Worm (Caenorhabditis elegans) whole organism, early embryonic: ENCODE results near the gene emc-5.

Source experiments
- B0310.2 ChIP-seq: sonication (generic microtip); optimal IDR thresholded peaks from 2 replicates; lab custom pipeline; 2016; ENCODE audit warnings: mild to moderate bottlenecking, missing genetic modification characterization, missing compliant biosample characterization
- aly-1 ChIP-seq: sonication (generic microtip); optimal IDR thresholded peaks from 2 replicates; lab custom pipeline; 2016; ENCODE audit warnings: missing genetic modification characterization, missing compliant biosample characterization
- ama-1 ChIP-seq: fragments of 150-350 bp; optimal IDR thresholded peaks from 2 replicates; lab custom pipeline; 2014
- ceh-13 ChIP-seq: fragments of 200-800 bp; sonication (Bioruptor generic); optimal IDR thresholded peaks from 2 replicates; lab custom pipeline; 2018; ENCODE audit warnings: mild to moderate bottlenecking, missing genetic modification characterization, missing compliant biosample characterization
- ets-7 ChIP-seq: sonication (generic microtip); optimal IDR thresholded peaks from 2 replicates; lab custom pipeline; 2016; ENCODE audit warnings: missing genotype, missing genetic modification characterization, missing compliant biosample characterization
- flt-1 ChIP-seq: fragments of 200-800 bp; sonication (Bioruptor generic); IDR thresholded peaks from 2 replicates; pipeline ENCODE4 v1.3.6; 2022; ENCODE audit warnings: missing genetic modification characterization, missing compliant biosample characterization
- hmg-4 ChIP-seq: fragments of 200-800 bp; sonication (Bioruptor generic); optimal IDR thresholded peaks from 2 replicates; lab custom pipeline; 2018; ENCODE audit warnings: mild to moderate bottlenecking, missing genetic modification characterization, missing compliant biosample characterization
- hnd-1 ChIP-seq: sonication (generic microtip); optimal IDR thresholded peaks from 2 replicates; lab custom pipeline; 2016; ENCODE audit warnings: missing genetic modification characterization, missing compliant biosample characterization
- scrt-1 ChIP-seq: fragments of 200-800 bp; sonication (Bioruptor generic); IDR thresholded peaks from 2 replicates; pipeline ENCODE4 v1.3.6; 2022; ENCODE audit warnings: missing genetic modification characterization, missing compliant biosample characterization
- sea-1 ChIP-seq: fragments of 200-800 bp; sonication (Bioruptor generic); conservative IDR thresholded peaks from 2 replicates; pipeline ENCODE4 v1.3.6; 2022; ENCODE audit warnings: missing genetic modification characterization, missing compliant biosample characterization
- tbx-11 ChIP-seq: fragments of 200-800 bp; sonication (Bioruptor generic); IDR thresholded peaks from 2 replicates; pipeline ENCODE4 v1.3.6; 2022; ENCODE audit warnings: missing genetic modification characterization, missing compliant biosample characterization
- tbx-37 ChIP-seq: fragments of 200-800 bp; sonication (Bioruptor generic); conservative IDR thresholded peaks from 2 replicates; pipeline ENCODE4 v1.3.6; 2022; ENCODE audit warnings: missing genetic modification reagents, missing genetic modification characterization, missing compliant biosample characterization

DNA sequence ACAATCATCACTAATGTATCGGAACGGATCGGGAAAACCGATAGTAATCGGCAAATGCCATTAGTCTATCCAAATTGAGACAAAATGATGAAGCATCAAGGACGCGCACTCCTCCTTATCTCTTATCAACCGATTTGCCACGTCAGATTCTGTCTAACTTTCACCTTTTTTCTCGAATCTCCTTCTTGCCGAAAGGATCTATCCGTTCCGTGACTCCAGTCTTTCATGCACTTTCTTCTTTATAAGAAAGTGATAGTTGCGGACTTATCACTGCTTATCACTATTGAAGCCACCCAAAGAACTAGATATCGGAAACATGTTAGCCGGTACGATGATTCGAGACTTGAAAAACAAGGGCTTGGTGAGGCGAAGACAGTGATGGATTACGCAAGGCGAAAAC, 5.4 kb downstream of the emc-5 start:
- TF ChIP-seq ama-1 (lab: Kevin White, UChicago), result no peak
- no peak for TF ChIP-seq aly-1
- TF ChIP-seq tbx-11, result no peak
- TF ChIP-seq scrt-1 (GFP tag; lab: Robert Waterston, UW), result no peak
- no peak for TF ChIP-seq flt-1 (GFP tag; lab: Robert Waterston, UW)
- no peak for TF ChIP-seq sea-1 (GFP tag; lab: Robert Waterston, UW)
- no peak for TF ChIP-seq B0310.2 (tag; lab: Kevin White, UChicago)
- TF ChIP-seq tbx-37 (GFP tag; lab: Robert Waterston, UW), result no peak
- TF ChIP-seq hnd-1 (tag; lab: Kevin White, UChicago), result no peak
- no peak for TF ChIP-seq hmg-4 (GFP tag; lab: Kevin White, UChicago)
- no peak for TF ChIP-seq ets-7 (tag; lab: Kevin White, UChicago)
- TF ChIP-seq ceh-13 (GFP tag; lab: Kevin White, UChicago), result no peak
